Worm (Caenorhabditis elegans): Measurements from ENCODE around the gene pacl-1.

Gene pacl-1

DNA sequence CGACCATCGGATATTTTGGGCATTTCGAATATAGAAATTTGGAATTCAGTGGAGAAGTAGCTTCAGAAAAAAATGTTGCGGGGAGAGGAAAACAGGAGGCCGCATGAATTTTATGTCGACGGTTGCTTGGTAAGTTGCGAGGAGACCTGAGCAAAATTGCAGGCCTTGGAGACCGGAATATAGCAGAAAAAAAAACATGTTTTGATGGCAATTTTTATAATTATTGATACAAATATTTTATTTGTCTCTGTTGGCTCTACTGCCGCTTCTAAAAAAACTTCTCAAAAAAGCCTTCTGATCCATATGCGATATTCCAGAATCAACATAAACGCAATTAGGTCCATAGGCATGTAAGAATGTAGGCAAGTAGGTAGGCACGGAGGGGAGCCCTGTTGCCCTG, at the start of gene pacl-1:
TSS of gene pacl-1 (minus strand) at position 101 of the 400 bp plus-strand sequence.
- TF ChIP-seq lin-39 (tag; optimal IDR thresholded peaks at IDR 0.05) (no peak), swsn-7 (tag; optimal IDR thresholded peaks at IDR 0.05) (no peak), sup-37 (GFP tag; optimal IDR thresholded peaks at IDR 0.05) (no peak), grh-1 (GFP tag; IDR thresholded peaks at IDR 0.05) (no peak), nhr-47 (tag; optimal IDR thresholded peaks at IDR 0.05) (no peak), ceh-90 (tag; optimal IDR thresholded peaks at IDR 0.05) (no peak), nhr-19 (GFP tag; conservative IDR thresholded peaks at IDR 0.05) (no peak), ceh-63 (GFP tag; optimal IDR thresholded peaks at IDR 0.05) (no peak), C34B4.2 (tag; optimal IDR thresholded peaks at IDR 0.05) (no peak), tbx-2 (tag; optimal IDR thresholded peaks at IDR 0.05) (no peak), fkh-8 (tag; optimal IDR thresholded peaks at IDR 0.05) (no peak), lin-15B (tag; optimal IDR thresholded peaks at IDR 0.05) (no peak), aly-2 (tag; optimal IDR thresholded peaks at IDR 0.05) (no peak), blmp-1 (tag; optimal IDR thresholded peaks at IDR 0.05) (no peak), rnt-1 (tag; optimal IDR thresholded peaks at IDR 0.05) (no peak), mef-2 (tag; optimal IDR thresholded peaks at IDR 0.05) (no peak), irx-1 (tag; optimal IDR thresholded peaks at IDR 0.05) (no peak), lin-14 (GFP tag; optimal IDR thresholded peaks at IDR 0.05) (no peak), jun-1 (tag; optimal IDR thresholded peaks at IDR 0.05) (no peak), egl-27 (tag; optimal IDR thresholded peaks at IDR 0.05) (no peak)

DNA sequence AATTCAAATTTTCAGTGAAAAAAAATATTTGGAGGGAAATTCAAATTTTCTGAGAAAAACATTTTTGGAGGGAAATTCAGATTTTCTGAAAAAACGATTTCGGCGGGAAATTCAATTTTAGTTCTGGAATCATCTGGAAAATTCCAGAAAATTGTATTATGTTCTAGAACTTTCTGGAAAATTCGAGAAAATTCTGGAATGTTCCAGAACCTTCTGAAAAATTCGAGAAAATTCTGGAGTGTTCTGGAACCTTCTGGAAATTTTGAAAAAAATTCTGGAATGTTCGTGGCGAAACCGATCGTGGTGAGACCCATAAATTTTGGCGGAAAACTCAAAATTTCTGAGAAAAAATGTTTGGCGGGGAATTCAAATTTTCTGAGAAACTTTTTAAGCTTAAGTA, 46.9 kb upstream of the pacl-1 start:
- TF ChIP-seq xbp-1 (tag; optimal IDR thresholded peaks at IDR 0.05) (no peak), skn-1 (tag; optimal IDR thresholded peaks at IDR 0.05) (no peak), C34B4.2 (tag; optimal IDR thresholded peaks at IDR 0.05) (no peak), sox-4 (tag; optimal IDR thresholded peaks at IDR 0.05) (no peak), fkh-10 (GFP tag; optimal IDR thresholded peaks at IDR 0.05) (no peak), tlp-1 (tag; optimal IDR thresholded peaks at IDR 0.05) (no peak), pqm-1 (tag; optimal IDR thresholded peaks at IDR 0.05) (no peak), C04F5.9 (tag; optimal IDR thresholded peaks at IDR 0.05) (no peak)

ce11 chrV:16317244-16317643, 42.0 kb upstream of the pacl-1 start, which contains the start of gene srh-180:
Gene srh-180, plus strand, starts transcription at chrV:16317544.
- no peak for TF ChIP-seq unc-86 (tag; optimal IDR thresholded peaks at IDR 0.05)
- no peak for TF ChIP-seq fos-1 (tag; optimal IDR thresholded peaks at IDR 0.05)
- TF ChIP-seq egl-13 (tag; optimal IDR thresholded peaks at IDR 0.05), result no peak
- no peak for TF ChIP-seq mep-1 (tag; optimal IDR thresholded peaks at IDR 0.05)
- TF ChIP-seq C34B4.2 (tag; optimal IDR thresholded peaks at IDR 0.05), result no peak
- no peak for TF ChIP-seq hlh-4 (tag; optimal IDR thresholded peaks at IDR 0.05)
- no peak for TF ChIP-seq snpc-4 (tag; optimal IDR thresholded peaks at IDR 0.05)
- no peak for TF ChIP-seq C04F5.9 (tag; optimal IDR thresholded peaks at IDR 0.05)
- TF ChIP-seq blmp-1 (tag; optimal IDR thresholded peaks at IDR 0.05), result no peak
- TF ChIP-seq aly-2 (tag; optimal IDR thresholded peaks at IDR 0.05), result no peak
- TF ChIP-seq xbp-1 (tag; optimal IDR thresholded peaks at IDR 0.05), result no peak
- no peak for TF ChIP-seq alr-1 (tag; optimal IDR thresholded peaks at IDR 0.05; ENCODE audit: borderline replicate concordance)
- TF ChIP-seq unc-62 (GFP tag; optimal IDR thresholded peaks at IDR 0.05), result no peak
- no peak for TF ChIP-seq nhr-90 (tag; optimal IDR thresholded peaks at IDR 0.05; ENCODE audit: poor library complexity)
- no peak for TF ChIP-seq nhr-76 (tag; optimal IDR thresholded peaks at IDR 0.05)
- TF ChIP-seq lin-39 (tag; optimal IDR thresholded peaks at IDR 0.05), result no peak
- no peak for TF ChIP-seq grh-1 (GFP tag; IDR thresholded peaks at IDR 0.05)
- TF ChIP-seq unc-30 (tag; optimal IDR thresholded peaks at IDR 0.05), result no peak
- no peak for TF ChIP-seq fkh-10 (GFP tag; optimal IDR thresholded peaks at IDR 0.05)

- no peak for TF ChIP-seq lin-35 (GFP tag; optimal IDR thresholded peaks at IDR 0.05)
Measured at ce11 chrV:16315004-16315403, 39.8 kb upstream of the pacl-1 start, which contains the start of gene str-214. Gene str-214, plus strand, starts transcription at chrV:16315304.
